Worm (Caenorhabditis elegans) whole organism, young adult: Measurements from ENCODE around the gene ZK938.10.

Experiments
- Y95B8A.8 ChIP-seq: fragments of 200-800 bp; sonication (Bioruptor generic); IDR thresholded peaks from 2 replicates; pipeline ENCODE4 v1.3.6; 2022; ENCODE audit warnings: missing genetic modification reagents, missing genetic modification characterization, missing compliant biosample characterization
- aptf-2 ChIP-seq: fragments of 200-800 bp; sonication (Bioruptor generic); conservative IDR thresholded peaks from 2 replicates; pipeline ENCODE4 v1.3.6; 2022; ENCODE audit warnings: missing genetic modification reagents, missing genetic modification characterization, missing compliant biosample characterization
- efl-1 ChIP-seq: fragments of 150-350 bp; optimal IDR thresholded peaks from 2 replicates; lab custom pipeline; 2014; ENCODE audit warnings: missing biosample characterization, missing genetic modification reagents, missing genetic modification characterization
- let-607 ChIP-seq, 2 experiments: fragments of 200-800 bp in 1 of 2; sonication (Bioruptor generic) in 1 of 2; sonication (generic microtip) in 1 of 2; optimal IDR thresholded peaks; 2 replicates each; lab custom pipeline; 2016 to 2018; ENCODE audit warnings: mild to moderate bottlenecking in 2 of 2, missing compliant biosample characterization in 2 of 2, missing genetic modification characterization in 2 of 2, moderate library complexity in 2 of 2, missing genotype in 1 of 2
- nfya-1 ChIP-seq: sonication (generic microtip); optimal IDR thresholded peaks from 2 replicates; lab custom pipeline; 2017; ENCODE audit warnings: antibody characterized with exemption, missing compliant biosample characterization, missing genetic modification characterization, borderline replicate concordance; ENCODE audit not compliant: insufficient read depth
- pha-4 ChIP-seq: fragments of 150-350 bp; sonication (generic microtip); optimal IDR thresholded peaks from 2 replicates; lab custom pipeline; 2014; ENCODE audit warnings: missing biosample characterization, missing genetic modification reagents, missing genetic modification characterization
- rec-8 ChIP-seq, 2 experiments: sonication (generic microtip); optimal IDR thresholded peaks; 2 replicates each; lab custom pipeline; 2016; ENCODE audit warnings: mild to moderate bottlenecking in 2 of 2, missing genetic modification characterization in 2 of 2, missing genetic modification reagents in 2 of 2, missing genotype in 2 of 2, missing biosample characterization in 1 of 2, missing compliant biosample characterization in 1 of 2, moderate library complexity in 1 of 2
- snpc-4 ChIP-seq, 5 experiments: fragments of 150-350 bp in 1 of 5; sonication (generic microtip) in 4 of 5; optimal IDR thresholded peaks; 2 replicates each; lab custom pipeline; 2014 to 2018; ENCODE audit warnings: missing genetic modification characterization in 5 of 5, missing biosample characterization in 3 of 5, antibody characterized with exemption in 2 of 5, mild to moderate bottlenecking in 2 of 5, missing compliant biosample characterization in 2 of 5, missing genotype in 2 of 5, moderate library complexity in 2 of 5, missing genetic modification reagents in 1 of 5
- tbp1 ChIP-seq: fragments of 200-800 bp; sonication (Bioruptor generic); optimal IDR thresholded peaks from 2 replicates; lab custom pipeline; 2018; ENCODE audit warnings: mild to moderate bottlenecking, missing genetic modification characterization, missing compliant biosample characterization

DNA sequence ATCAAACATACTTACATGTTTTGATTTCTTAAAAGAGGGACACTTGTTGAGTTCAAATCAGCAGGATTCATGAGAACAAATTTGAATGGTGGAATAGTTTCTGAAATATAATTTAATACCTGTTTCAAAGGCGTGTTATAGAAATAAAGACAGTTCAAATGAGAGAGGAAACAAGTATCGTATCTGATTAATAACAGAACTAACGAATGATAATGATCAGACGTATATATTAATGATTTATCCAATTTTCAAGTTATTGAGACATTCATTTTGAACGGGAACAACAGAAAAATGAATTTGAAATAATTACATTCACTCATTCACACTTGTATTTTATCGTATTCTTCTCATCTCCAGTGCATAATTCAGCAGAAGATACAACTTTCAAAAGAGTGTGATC is 4.8 kb upstream of the ZK938.10 start, which contains the start of gene chil-4:
- TF ChIP-seq aptf-2 (GFP tag; lab: Robert Waterston, UW) (no peak), rec-8 (tag; optimal IDR thresholded peaks at IDR 0.05; lab: Kevin White, UChicago) (no peak), tbp1 (GFP tag; lab: Kevin White, UChicago) (no peak), Y95B8A.8 (no peak), pha-4 (tag; lab: Kevin White, UChicago) (no peak), nfya-1 (tag; lab: Kevin White, UChicago) (no peak), let-607 (tag; optimal IDR thresholded peaks at IDR 0.05; lab: Kevin White, UChicago) (no peak), efl-1 (GFP tag; lab: Kevin White, UChicago) (no peak), snpc-4 (GFP tag; optimal IDR thresholded peaks at IDR 0.05; lab: Kevin White, UChicago) (no peak), snpc-4 (tag; optimal IDR thresholded peaks at IDR 0.05; lab: Kevin White, UChicago) (no peak)
